Worm (Caenorhabditis elegans): ENCODE data around the gene dnj-1.

dnj-1 gene

DNA sequence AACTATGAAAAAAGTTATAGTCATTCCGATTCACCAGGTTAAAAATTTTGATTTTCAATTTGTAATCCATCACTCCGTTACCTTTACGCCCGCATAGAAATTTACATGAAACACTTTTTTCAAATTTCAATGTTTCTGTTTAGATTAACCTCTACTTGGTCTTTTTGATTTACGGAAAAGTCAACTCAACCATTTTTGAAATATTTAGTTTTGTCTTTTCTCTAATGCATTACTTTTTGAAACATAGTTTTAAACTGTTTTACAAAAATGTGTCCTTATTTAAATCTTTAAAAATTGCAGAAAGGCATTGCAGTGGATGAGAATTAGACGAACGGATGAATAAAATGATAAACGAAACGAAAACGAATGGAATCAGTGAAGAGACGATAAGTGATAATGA lies 25.7 kb upstream of the dnj-1 start, which contains the start of gene gtl-2:
gtl-2 (plus strand) TSS at position 301 of the 400 bp plus-strand sequence.
- no peak for TF ChIP-seq nhr-76 (tag; optimal IDR thresholded peaks at IDR 0.05)
- TF ChIP-seq nhr-237 (tag; optimal IDR thresholded peaks at IDR 0.05), result no peak
- no peak for TF ChIP-seq tbx-8 (GFP tag; optimal IDR thresholded peaks at IDR 0.05)
- TF ChIP-seq unc-62 (GFP tag; optimal IDR thresholded peaks at IDR 0.05), result no peak
- no peak for TF ChIP-seq ceh-83 (GFP tag; optimal IDR thresholded peaks at IDR 0.05)
- TF ChIP-seq sem-2 (GFP tag; optimal IDR thresholded peaks at IDR 0.05), result no peak
- no peak for TF ChIP-seq nhr-2 (tag; optimal IDR thresholded peaks at IDR 0.05)
- no peak for TF ChIP-seq ceh-39 (tag; optimal IDR thresholded peaks at IDR 0.05)
- TF ChIP-seq drap-1 (GFP tag; optimal IDR thresholded peaks at IDR 0.05), result no peak
- TF ChIP-seq mab-5 (tag; optimal IDR thresholded peaks at IDR 0.05), result no peak
- TF ChIP-seq ces-1 (GFP tag; optimal IDR thresholded peaks at IDR 0.05), result no peak
- no peak for TF ChIP-seq elt-3 (tag; optimal IDR thresholded peaks at IDR 0.05)
- no peak for TF ChIP-seq ztf-11 (tag; optimal IDR thresholded peaks at IDR 0.05)
- TF ChIP-seq sptf-1 (tag; optimal IDR thresholded peaks at IDR 0.05), result no peak
- TF ChIP-seq bed-3 (GFP tag; optimal IDR thresholded peaks at IDR 0.05), result no peak
- TF ChIP-seq mls-2 (tag; optimal IDR thresholded peaks at IDR 0.05), result no peak
- TF ChIP-seq hlh-1 (tag; optimal IDR thresholded peaks at IDR 0.05), result no peak
- TF ChIP-seq ham-2 (GFP tag; optimal IDR thresholded peaks at IDR 0.05), result no peak
- TF ChIP-seq unc-39 (tag; optimal IDR thresholded peaks at IDR 0.05), result no peak

DNA sequence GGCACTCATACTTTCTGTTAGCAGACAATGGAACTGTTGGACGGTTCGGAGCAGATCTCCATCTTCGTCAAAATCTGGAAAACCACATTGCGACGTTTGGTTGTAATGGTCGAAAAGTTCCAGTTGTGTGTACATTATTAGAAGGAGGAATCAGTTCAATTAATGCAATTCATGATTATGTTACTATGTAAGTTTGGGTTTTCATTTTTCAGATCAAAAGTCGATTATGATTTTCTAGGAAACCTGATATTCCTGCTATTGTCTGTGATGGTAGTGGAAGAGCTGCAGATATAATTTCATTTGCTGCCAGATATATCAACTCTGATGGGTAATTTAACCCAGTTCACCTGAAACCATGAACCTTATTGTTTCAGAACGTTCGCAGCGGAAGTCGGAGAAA lies 22.8 kb upstream of the dnj-1 start:
- TF ChIP-seq lin-13 (tag; optimal IDR thresholded peaks at IDR 0.05) (no peak), M03D4.4 (tag; optimal IDR thresholded peaks at IDR 0.05) (no peak), sptf-1 (tag; optimal IDR thresholded peaks at IDR 0.05) (no peak), zip-8 (tag; optimal IDR thresholded peaks at IDR 0.05) (no peak), blmp-1 (tag; optimal IDR thresholded peaks at IDR 0.05) (no peak), cnd-1 (tag; optimal IDR thresholded peaks at IDR 0.05) (no peak), ztf-11 (tag; optimal IDR thresholded peaks at IDR 0.05) (no peak), drap-1 (GFP tag; optimal IDR thresholded peaks at IDR 0.05) (no peak), mep-1 (tag; optimal IDR thresholded peaks at IDR 0.05) (no peak), nhr-237 (tag; optimal IDR thresholded peaks at IDR 0.05) (no peak), snpc-4 (tag; optimal IDR thresholded peaks at IDR 0.05) (no peak)

DNA sequence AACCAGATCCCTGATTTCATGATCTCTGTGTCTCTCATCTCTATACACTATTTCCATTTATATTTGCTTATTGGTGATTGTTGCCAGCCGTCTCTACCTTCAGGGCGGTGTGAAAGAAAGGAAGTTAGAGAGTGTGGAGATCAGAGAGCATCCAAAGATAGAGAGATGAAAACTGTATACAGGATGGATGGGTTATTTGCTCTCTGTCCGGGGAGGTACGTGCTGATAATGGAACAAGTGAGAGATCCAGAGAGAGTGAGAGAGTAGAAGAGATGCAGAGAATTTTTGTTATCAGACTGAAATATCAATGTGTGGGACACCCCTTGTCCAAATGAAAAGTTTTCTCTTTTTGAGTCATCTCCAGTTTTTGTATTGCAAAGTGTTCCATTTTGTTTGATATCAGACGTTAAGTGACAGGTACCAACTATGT lies 14.7 kb upstream of the dnj-1 start:
- TF ChIP-seq nhr-237 (tag; optimal IDR thresholded peaks at IDR 0.05) (no peak), mab-5 (tag; optimal IDR thresholded peaks at IDR 0.05) (no peak), pha-4 (tag; optimal IDR thresholded peaks at IDR 0.05) (peak; percentile 24), hlh-1 (tag; optimal IDR thresholded peaks at IDR 0.05) (no peak), tbx-8 (GFP tag; optimal IDR thresholded peaks at IDR 0.05) (no peak), zip-8 (tag; optimal IDR thresholded peaks at IDR 0.05) (no peak), snpc-4 (tag; optimal IDR thresholded peaks at IDR 0.05) (no peak), drap-1 (GFP tag; optimal IDR thresholded peaks at IDR 0.05) (no peak)

DNA sequence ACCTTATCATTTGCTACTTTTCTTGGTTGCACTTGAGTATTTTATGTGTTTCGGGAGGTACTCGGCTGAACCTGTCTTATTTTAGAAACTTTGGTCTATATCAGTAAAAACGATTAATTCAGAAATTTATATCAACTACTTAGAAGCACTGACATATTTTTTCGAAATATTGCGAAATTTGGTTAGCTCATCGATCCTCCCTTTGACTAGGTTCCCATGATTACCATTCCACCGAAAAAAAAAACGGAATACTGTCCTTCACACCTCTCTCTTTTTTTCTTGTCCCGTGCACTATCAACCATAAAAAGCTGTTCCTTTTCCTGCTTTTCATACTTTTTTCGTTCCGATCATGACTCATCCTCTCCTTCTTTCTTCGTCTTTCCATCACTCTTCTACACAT lies 13.6 kb upstream of the dnj-1 start:
- TF ChIP-seq drap-1 (GFP tag; optimal IDR thresholded peaks at IDR 0.05), result no peak
- no peak for TF ChIP-seq elt-1 (tag; optimal IDR thresholded peaks at IDR 0.05; ENCODE audit: borderline replicate concordance, insufficient read depth)
- TF ChIP-seq snpc-4 (tag; optimal IDR thresholded peaks at IDR 0.05), result no peak
- no peak for TF ChIP-seq lsy-2 (tag; optimal IDR thresholded peaks at IDR 0.05)
- no peak for TF ChIP-seq mab-5 (tag; optimal IDR thresholded peaks at IDR 0.05)
- TF ChIP-seq ces-1 (GFP tag; optimal IDR thresholded peaks at IDR 0.05), result no peak
- TF ChIP-seq pha-4 (tag; optimal IDR thresholded peaks at IDR 0.05), result no peak
- TF ChIP-seq tbx-8 (GFP tag; optimal IDR thresholded peaks at IDR 0.05), result no peak
- no peak for TF ChIP-seq nhr-12 (tag; optimal IDR thresholded peaks at IDR 0.05)
- no peak for TF ChIP-seq elt-3 (tag; optimal IDR thresholded peaks at IDR 0.05)
- no peak for TF ChIP-seq sptf-1 (tag; optimal IDR thresholded peaks at IDR 0.05)
- no peak for TF ChIP-seq ceh-43 (GFP tag; optimal IDR thresholded peaks at IDR 0.05)
- no peak for TF ChIP-seq flh-1 (GFP tag; optimal IDR thresholded peaks at IDR 0.05)
- TF ChIP-seq M03D4.4 (tag; optimal IDR thresholded peaks at IDR 0.05), result no peak
- TF ChIP-seq bed-3 (GFP tag; optimal IDR thresholded peaks at IDR 0.05), result no peak
- TF ChIP-seq ham-2 (GFP tag; optimal IDR thresholded peaks at IDR 0.05), result no peak
- no peak for TF ChIP-seq mls-2 (tag; optimal IDR thresholded peaks at IDR 0.05)
- no peak for TF ChIP-seq ceh-83 (GFP tag; optimal IDR thresholded peaks at IDR 0.05)
- TF ChIP-seq hlh-1 (tag; optimal IDR thresholded peaks at IDR 0.05), result no peak

DNA sequence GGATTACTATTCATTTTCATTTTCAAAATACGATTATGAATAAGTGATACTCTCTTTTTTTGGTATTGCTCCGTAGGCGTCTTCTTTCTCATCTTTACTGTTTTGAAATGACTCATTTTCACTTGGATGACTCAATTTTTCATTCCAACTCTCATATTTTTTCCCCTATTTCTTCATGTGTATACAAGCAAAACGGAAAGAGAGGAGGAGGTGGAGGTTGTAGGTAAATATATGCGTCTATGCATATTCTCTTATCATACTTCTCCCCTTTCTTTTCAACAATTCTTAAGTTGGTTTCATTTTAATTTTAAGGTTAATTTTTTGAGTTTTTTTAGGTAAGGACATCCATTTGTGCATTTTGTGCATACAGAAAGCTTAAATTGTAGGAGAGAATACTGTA lies 12.7 kb upstream of the dnj-1 start:
- no peak for TF ChIP-seq nhr-12 (tag; optimal IDR thresholded peaks at IDR 0.05)
- TF ChIP-seq zip-8 (tag; optimal IDR thresholded peaks at IDR 0.05), result no peak
- TF ChIP-seq unc-39 (tag; optimal IDR thresholded peaks at IDR 0.05), result no peak
- TF ChIP-seq ham-2 (GFP tag; optimal IDR thresholded peaks at IDR 0.05), result no peak
- TF ChIP-seq pha-4 (tag; optimal IDR thresholded peaks at IDR 0.05), result no peak
- no peak for TF ChIP-seq elt-1 (tag; optimal IDR thresholded peaks at IDR 0.05; ENCODE audit: borderline replicate concordance, insufficient read depth)
- no peak for TF ChIP-seq sem-2 (GFP tag; optimal IDR thresholded peaks at IDR 0.05)
- TF ChIP-seq ceh-83 (GFP tag; optimal IDR thresholded peaks at IDR 0.05), result no peak
- no peak for TF ChIP-seq nhr-28 (tag; optimal IDR thresholded peaks at IDR 0.05)
- TF ChIP-seq drap-1 (GFP tag; optimal IDR thresholded peaks at IDR 0.05), result no peak

Data from whole organism, mixed stage, embryonic.